Worm (Caenorhabditis elegans): ENCODE measurements around the gene lgc-29.

The lgc-29 gene

DNA sequence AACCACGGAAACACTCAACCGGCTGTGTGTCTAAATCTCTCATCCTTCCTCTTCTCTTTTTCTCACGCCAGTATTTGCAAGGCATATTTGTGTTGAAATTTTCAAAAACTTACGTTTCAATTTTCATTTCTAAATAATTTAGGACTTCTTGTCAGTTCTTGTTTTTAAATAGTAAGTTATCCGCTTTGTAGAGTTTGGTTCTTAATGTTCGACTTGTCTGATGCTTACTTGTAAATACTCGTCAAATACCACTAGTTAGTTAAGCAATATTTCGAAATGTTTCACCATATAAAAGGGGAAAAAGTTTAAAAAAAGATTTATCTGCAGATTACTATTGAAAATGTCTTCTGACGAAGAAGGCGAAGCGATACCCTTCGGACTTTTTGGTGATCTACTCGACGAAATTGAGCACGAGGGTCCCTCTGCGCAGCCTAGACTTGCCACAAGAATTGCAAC lies 25.7 kb downstream of the lgc-29 start, which contains the start of gene Y45G5AM.3:
Y45G5AM.3 (plus strand) TSS at position 51 of the 456 bp plus-strand sequence.
- TF ChIP-seq zip-2 (tag; optimal IDR thresholded peaks at IDR 0.05) = peak; percentile 96
- no peak for TF ChIP-seq mdl-1 (tag; optimal IDR thresholded peaks at IDR 0.05)
- TF ChIP-seq mes-2 (tag; optimal IDR thresholded peaks at IDR 0.05; ENCODE audit: poor library complexity, severe bottlenecking) = no peak
- no peak for TF ChIP-seq pha-4 (GFP tag; IDR thresholded peaks at IDR 0.05)
- peak; percentile 8 for TF ChIP-seq pha-4 (tag; optimal IDR thresholded peaks at IDR 0.05)
- TF ChIP-seq hif-1 (tag; optimal IDR thresholded peaks at IDR 0.05) = peak in 1 of 2 experiments; percentile 21
- no peak for TF ChIP-seq daf-16 (GFP tag; optimal IDR thresholded peaks at IDR 0.05)
- peak; percentile 30 for TF ChIP-seq daf-16 (tag; optimal IDR thresholded peaks at IDR 0.05)
- TF ChIP-seq aha-1 (tag) = no peak
- TF ChIP-seq pqm-1 (tag; optimal IDR thresholded peaks at IDR 0.05) = peak; percentile 7

DNA sequence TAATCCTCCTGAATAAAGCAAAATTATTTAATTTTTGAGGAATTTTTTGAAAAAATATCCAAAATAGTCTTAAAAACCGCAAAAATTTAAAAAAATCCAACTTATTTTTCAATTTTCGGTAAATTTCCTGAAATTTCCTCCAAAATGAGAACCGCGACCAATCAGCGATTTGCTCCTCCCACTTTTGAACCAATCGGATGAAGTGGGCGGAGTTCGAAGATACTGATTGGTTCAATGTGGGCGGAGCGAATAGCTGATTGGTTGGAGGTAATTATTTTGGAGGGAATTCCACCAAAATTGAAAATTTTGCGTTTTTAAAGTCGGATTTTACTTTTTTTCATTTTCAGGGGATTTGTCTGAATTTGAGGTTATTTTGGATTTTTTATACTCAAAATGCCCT lies 29.3 kb downstream of the lgc-29 start:
- no peak for TF ChIP-seq dmd-9 (GFP tag; IDR thresholded peaks at IDR 0.05)
- TF ChIP-seq Y105C5A.15 (GFP tag; IDR thresholded peaks at IDR 0.05) = no peak
- no peak for TF ChIP-seq pqm-1 (tag; optimal IDR thresholded peaks at IDR 0.05)
- TF ChIP-seq hmg-1.1 (GFP tag; IDR thresholded peaks at IDR 0.05) = no peak
- no peak for TF ChIP-seq lir-3 (tag; optimal IDR thresholded peaks at IDR 0.05)
- TF ChIP-seq F44E2.7 (GFP tag; IDR thresholded peaks at IDR 0.05) = no peak
- no peak for TF ChIP-seq Y75B8A.6 (GFP tag; IDR thresholded peaks at IDR 0.05)
- no peak for TF ChIP-seq ceh-62 (tag; optimal IDR thresholded peaks at IDR 0.05)
- no peak for TF ChIP-seq mes-2 (tag; optimal IDR thresholded peaks at IDR 0.05; ENCODE audit: poor library complexity, severe bottlenecking)
- no peak for TF ChIP-seq F26F4.8 (GFP tag; conservative IDR thresholded peaks at IDR 0.05)
- TF ChIP-seq pha-4 (GFP tag; IDR thresholded peaks at IDR 0.05) = no peak
- TF ChIP-seq pha-4 (tag; optimal IDR thresholded peaks at IDR 0.05) = no peak
- TF ChIP-seq nhr-76 (tag; optimal IDR thresholded peaks at IDR 0.05) = no peak
- no peak for TF ChIP-seq F10B5.3 (tag; optimal IDR thresholded peaks at IDR 0.05)
- TF ChIP-seq sdz-12 (GFP tag; optimal IDR thresholded peaks at IDR 0.05) = no peak

DNA sequence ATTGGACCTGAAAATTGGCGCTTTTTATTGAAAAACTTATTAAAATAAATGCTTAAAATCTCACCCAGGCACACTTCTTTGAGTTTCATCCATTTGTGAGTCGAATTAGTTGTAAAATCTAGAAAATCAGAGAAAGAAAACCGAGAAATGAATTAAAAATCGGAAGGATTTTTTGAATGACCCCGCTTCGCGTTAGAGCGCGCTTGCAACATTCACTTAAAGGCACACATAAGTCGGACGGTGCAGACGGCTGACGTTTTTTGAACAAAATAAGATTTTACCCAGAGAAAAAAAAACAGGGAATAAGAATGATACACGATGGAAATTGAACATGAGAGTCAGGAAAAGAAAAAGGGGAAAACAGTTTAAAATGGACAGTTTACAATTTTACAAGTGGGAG lies 30.9 kb downstream of the lgc-29 start:
- TF ChIP-seq daf-19 (GFP tag; conservative IDR thresholded peaks at IDR 0.05) (no peak), Y5F2A.4 (GFP tag; optimal IDR thresholded peaks at IDR 0.05) (no peak), nhr-11 (tag; optimal IDR thresholded peaks at IDR 0.05) (no peak), hlh-11 (tag; optimal IDR thresholded peaks at IDR 0.05) (no peak), php-3 (GFP tag; IDR thresholded peaks at IDR 0.05) (no peak), spr-1 (tag; optimal IDR thresholded peaks at IDR 0.05) (no peak), lin-38 (GFP tag; IDR thresholded peaks at IDR 0.05) (peak; percentile 83)

DNA sequence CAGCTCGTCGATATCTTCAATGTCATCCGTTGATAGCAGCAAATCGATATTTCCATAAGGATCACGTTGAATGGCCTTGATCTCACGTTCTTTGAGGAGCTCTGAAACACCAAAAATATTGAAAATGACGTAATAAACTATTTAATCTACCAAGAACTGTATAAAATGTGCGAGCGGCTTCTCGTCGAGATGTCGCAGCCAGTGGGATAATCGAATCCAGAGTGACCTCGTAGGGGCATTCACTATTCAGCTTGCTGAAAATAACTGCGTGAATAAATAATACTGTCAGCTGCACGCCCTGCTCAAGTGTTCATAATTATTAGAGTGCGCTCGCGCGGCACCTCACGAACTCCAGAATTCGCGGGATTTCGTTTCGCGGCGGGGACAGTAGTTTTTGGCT lies 31.4 kb downstream of the lgc-29 start, which contains the start of gene Y45G5AM.7:
Y45G5AM.7 (minus strand) TSS at position 101 of the 400 bp plus-strand sequence.
- no peak for TF ChIP-seq nhr-77 (tag; optimal IDR thresholded peaks at IDR 0.05)
- TF ChIP-seq aly-2 (tag; optimal IDR thresholded peaks at IDR 0.05) = no peak
- TF ChIP-seq Y105C5A.15 (GFP tag; IDR thresholded peaks at IDR 0.05) = no peak
- no peak for TF ChIP-seq F26F4.8 (GFP tag; conservative IDR thresholded peaks at IDR 0.05)
- no peak for TF ChIP-seq sdz-12 (GFP tag; optimal IDR thresholded peaks at IDR 0.05)
- no peak for TF ChIP-seq duxl-1 (tag; optimal IDR thresholded peaks at IDR 0.05; ENCODE audit: poor library complexity)
- TF ChIP-seq Y75B8A.6 (GFP tag; IDR thresholded peaks at IDR 0.05) = no peak
- TF ChIP-seq nhr-28 (tag; optimal IDR thresholded peaks at IDR 0.05) = no peak
- no peak for TF ChIP-seq nhr-76 (tag; optimal IDR thresholded peaks at IDR 0.05)
- TF ChIP-seq ztf-7 (tag; optimal IDR thresholded peaks at IDR 0.05) = no peak
- TF ChIP-seq dmd-8 (GFP tag; IDR thresholded peaks at IDR 0.05) = no peak
- TF ChIP-seq D1046.2 (GFP tag; IDR thresholded peaks at IDR 0.05) = no peak
- no peak for TF ChIP-seq ceh-62 (tag; optimal IDR thresholded peaks at IDR 0.05)
- TF ChIP-seq tra-1 (GFP tag; IDR thresholded peaks at IDR 0.05) = no peak

All from whole organism, L4 larva.